Worm (Caenorhabditis elegans) whole organism, L1 larva: ENCODE results near the gene cyn-2.

ENCODE experiments used
- blmp-1 ChIP-seq: fragments of 150-350 bp; optimal IDR thresholded peaks from 2 replicates; lab custom pipeline; 2014; ENCODE audit warnings: missing biosample characterization, missing genetic modification characterization
- ceh-63 ChIP-seq: fragments of 200-800 bp; sonication (Bioruptor generic); optimal IDR thresholded peaks from 2 replicates; lab custom pipeline; 2018; ENCODE audit warnings: mild to moderate bottlenecking, missing genetic modification characterization, missing compliant biosample characterization
- ceh-90 ChIP-seq: sonication (generic microtip); optimal IDR thresholded peaks from 2 replicates; lab custom pipeline; 2016; ENCODE audit warnings: missing genetic modification characterization, missing compliant biosample characterization
- dsc-1 ChIP-seq: sonication (generic microtip); optimal IDR thresholded peaks from 2 replicates; lab custom pipeline; 2016; ENCODE audit warnings: mild to moderate bottlenecking, missing genetic modification characterization, missing compliant biosample characterization
- efl-1 ChIP-seq, 4 experiments: fragments of 150-350 bp; optimal IDR thresholded peaks in 3 of 4; peaks in 1 of 4; 1 replicate in 1 of 4; 2 replicates in 3 of 4; lab custom pipeline; 2014; ENCODE audit warnings: missing biosample characterization in 2 of 4, missing genetic modification characterization in 2 of 4, missing genetic modification reagents in 2 of 4
- fos-1 ChIP-seq: fragments of 150-350 bp; optimal IDR thresholded peaks from 2 replicates; lab custom pipeline; 2014; ENCODE audit warnings: missing biosample characterization, missing genetic modification characterization
- hpl-2 ChIP-seq: fragments of 150-350 bp; optimal IDR thresholded peaks from 2 replicates; lab custom pipeline; 2014; ENCODE audit warnings: missing biosample characterization, missing genetic modification reagents, missing genetic modification characterization
- irx-1 ChIP-seq: sonication (generic microtip); optimal IDR thresholded peaks from 2 replicates; lab custom pipeline; 2016; ENCODE audit warnings: missing genetic modification characterization, missing compliant biosample characterization
- jun-1 ChIP-seq: fragments of 150-350 bp; optimal IDR thresholded peaks from 2 replicates; lab custom pipeline; 2014; ENCODE audit warnings: missing biosample characterization, missing genetic modification reagents, missing genetic modification characterization
- lin-14 ChIP-seq: fragments of 200-800 bp; sonication (Bioruptor generic); optimal IDR thresholded peaks from 2 replicates; lab custom pipeline; 2018; ENCODE audit warnings: mild to moderate bottlenecking, missing genetic modification characterization, moderate library complexity, missing compliant biosample characterization
- lin-15B ChIP-seq: fragments of 150-350 bp; sonication (generic microtip); optimal IDR thresholded peaks from 3 replicates; lab custom pipeline; 2014; ENCODE audit warnings: missing biosample characterization, missing genetic modification characterization
- lir-3 ChIP-seq: sonication (generic microtip); optimal IDR thresholded peaks from 2 replicates; lab custom pipeline; 2016; ENCODE audit warnings: mild to moderate bottlenecking, missing genetic modification characterization, moderate library complexity, missing compliant biosample characterization; ENCODE audit not compliant: poor library complexity
- lsy-2 ChIP-seq, 2 experiments: fragments of 150-350 bp; optimal IDR thresholded peaks; 2 replicates each; lab custom pipeline; 2014; ENCODE audit warnings: missing biosample characterization in 2 of 2, missing genetic modification characterization in 2 of 2
- mdl-1 ChIP-seq, 2 experiments: fragments of 150-350 bp; optimal IDR thresholded peaks; 2 replicates each; lab custom pipeline; 2014 to 2017; ENCODE audit warnings: missing biosample characterization in 2 of 2, missing genetic modification characterization in 2 of 2, inconsistent platforms in 1 of 2
- nhr-11 ChIP-seq: fragments of 150-350 bp; optimal IDR thresholded peaks from 2 replicates; lab custom pipeline; 2014; ENCODE audit warnings: missing biosample characterization, missing genetic modification characterization
- nhr-237 ChIP-seq: fragments of 150-350 bp; optimal IDR thresholded peaks from 2 replicates; lab custom pipeline; 2014; ENCODE audit warnings: missing biosample characterization, missing genetic modification characterization
- nhr-76 ChIP-seq: sonication (generic microtip); optimal IDR thresholded peaks from 2 replicates; lab custom pipeline; 2017; ENCODE audit warnings: missing biosample characterization, missing genetic modification characterization
- pqm-1 ChIP-seq: sonication (generic microtip); optimal IDR thresholded peaks from 3 replicates; lab custom pipeline; 2017; ENCODE audit warnings: missing biosample characterization, missing genetic modification characterization
- snu-23 ChIP-seq: sonication (generic microtip); optimal IDR thresholded peaks from 2 replicates; lab custom pipeline; 2016; ENCODE audit warnings: missing genetic modification characterization, missing compliant biosample characterization
- sox-4 ChIP-seq: sonication (generic microtip); optimal IDR thresholded peaks from 2 replicates; lab custom pipeline; 2016; ENCODE audit warnings: missing genetic modification characterization, missing compliant biosample characterization
- sptf-1 ChIP-seq: fragments of 150-350 bp; optimal IDR thresholded peaks from 2 replicates; lab custom pipeline; 2014; ENCODE audit warnings: missing biosample characterization, missing genetic modification characterization
- tbx-2 ChIP-seq: sonication (generic microtip); optimal IDR thresholded peaks from 2 replicates; lab custom pipeline; 2016; ENCODE audit warnings: missing genetic modification characterization, missing compliant biosample characterization
- tlp-1 ChIP-seq: fragments of 150-350 bp; optimal IDR thresholded peaks from 2 replicates; lab custom pipeline; 2014; ENCODE audit warnings: missing biosample characterization, missing genetic modification characterization
- unc-86 ChIP-seq: sonication (generic microtip); optimal IDR thresholded peaks from 2 replicates; lab custom pipeline; 2016; ENCODE audit warnings: missing genetic modification characterization, missing compliant biosample characterization
- zag-1 ChIP-seq: fragments of 150-350 bp; optimal IDR thresholded peaks from 2 replicates; lab custom pipeline; 2014; ENCODE audit warnings: missing biosample characterization, missing genetic modification characterization
- ztf-11 ChIP-seq, 2 experiments: sonication (generic microtip); optimal IDR thresholded peaks; 2 replicates each; lab custom pipeline; 2016 to 2017; ENCODE audit warnings: missing genetic modification characterization in 2 of 2, missing biosample characterization in 1 of 2, missing compliant biosample characterization in 1 of 2
- ztf-4 ChIP-seq: fragments of 150-350 bp; optimal IDR thresholded peaks from 2 replicates; lab custom pipeline; 2014; ENCODE audit warnings: missing biosample characterization, missing genetic modification characterization

The cyn-2 gene

ce11 chrIII:13654950-13655349, 37.5 kb upstream of the cyn-2 start:
- no peak for TF ChIP-seq lin-14
- TF ChIP-seq mdl-1 (tag; optimal IDR thresholded peaks at IDR 0.05; lab: Kevin White, UChicago), result no peak

ce11 chrIII:13656680-13657079, 35.8 kb upstream of the cyn-2 start:
- TF ChIP-seq efl-1 (optimal IDR thresholded peaks at IDR 0.05; lab: Kevin White, UChicago) (no peak), efl-1 (GFP tag; optimal IDR thresholded peaks at IDR 0.05 in 1 of 2; lab: Kevin White, UChicago) (peak in 1 of 2 experiments; percentile 43), sox-4 (tag; lab: Kevin White, UChicago) (no peak)

ce11 chrIII:13657975-13658374, 34.5 kb upstream of the cyn-2 start:
- TF ChIP-seq lin-14 (peak; percentile 52), nhr-76 (tag; lab: Kevin White, UChicago) (no peak)

ce11 chrIII:13659028-13659427, 33.4 kb upstream of the cyn-2 start:
- no peak for TF ChIP-seq lin-15B
- no peak for TF ChIP-seq hpl-2
- no peak for TF ChIP-seq jun-1 (tag; lab: Kevin White, UChicago)
- TF ChIP-seq ztf-11 (tag; optimal IDR thresholded peaks at IDR 0.05; lab: Kevin White, UChicago), result no peak
- TF ChIP-seq sptf-1 (tag; lab: Kevin White, UChicago), result no peak
- TF ChIP-seq lin-14, result peak; percentile 35
- TF ChIP-seq blmp-1 (tag; lab: Kevin White, UChicago), result peak; percentile 78
- TF ChIP-seq tbx-2 (tag; lab: Kevin White, UChicago), result no peak
- no peak for TF ChIP-seq ceh-90
- no peak for TF ChIP-seq snu-23
- no peak for TF ChIP-seq unc-86 (tag; lab: Kevin White, UChicago)
- TF ChIP-seq dsc-1 (tag; lab: Kevin White, UChicago), result no peak
- TF ChIP-seq ztf-4, result no peak
- no peak for TF ChIP-seq sox-4 (tag; lab: Kevin White, UChicago)

ce11 chrIII:13660123-13660522, 32.3 kb upstream of the cyn-2 start:
- TF ChIP-seq efl-1 (optimal IDR thresholded peaks at IDR 0.05; lab: Kevin White, UChicago) (no peak), efl-1 (GFP tag; optimal IDR thresholded peaks at IDR 0.05 in 1 of 2; lab: Kevin White, UChicago) (peak in 1 of 2 experiments; percentile 85), tlp-1 (no peak), lin-14 (no peak), blmp-1 (tag; lab: Kevin White, UChicago) (peak; percentile 27)

ce11 chrIII:13666406-13666805, 26.1 kb upstream of the cyn-2 start:
- TF ChIP-seq lsy-2 (tag; optimal IDR thresholded peaks at IDR 0.05; lab: Kevin White, UChicago) (peak in 1 of 2 experiments; percentile 25), lir-3 (tag; lab: Kevin White, UChicago) (no peak), nhr-11 (tag; lab: Kevin White, UChicago) (no peak)

ce11 chrIII:13667739-13668138, 24.7 kb upstream of the cyn-2 start, which contains the start of gene flp-15:
Gene flp-15 (minus strand): TSS chrIII:13667839.
- TF ChIP-seq zag-1 (no peak), irx-1 (no peak), efl-1 (optimal IDR thresholded peaks at IDR 0.05; lab: Kevin White, UChicago) (no peak), efl-1 (GFP tag; optimal IDR thresholded peaks at IDR 0.05 in 1 of 2; lab: Kevin White, UChicago) (peak in 1 of 2 experiments; percentile 37), unc-86 (tag; lab: Kevin White, UChicago) (no peak), fos-1 (tag; lab: Kevin White, UChicago) (no peak), pqm-1 (tag; lab: Kevin White, UChicago) (no peak), nhr-76 (tag; lab: Kevin White, UChicago) (no peak)

ce11 chrIII:13669519-13669918, 22.9 kb upstream of the cyn-2 start:
- TF ChIP-seq efl-1 (optimal IDR thresholded peaks at IDR 0.05; lab: Kevin White, UChicago) (no peak), efl-1 (GFP tag; optimal IDR thresholded peaks at IDR 0.05 in 1 of 2; lab: Kevin White, UChicago) (peak in 1 of 2 experiments; percentile 15), snu-23 (no peak), nhr-237 (tag; lab: Kevin White, UChicago) (no peak), ceh-63 (no peak)
- TF ChIP-seq, all 84 proteins: peak for 1
